Worm (Caenorhabditis elegans): ENCODE results near the gene T08D10.3.

The T08D10.3 gene

ce11 chrX:11964555-11964954, 9.3 kb downstream of the T08D10.3 start:
- TF ChIP-seq lin-40 (tag; optimal IDR thresholded peaks at IDR 0.05), result peak; percentile 7
- TF ChIP-seq F52B5.7 (tag; optimal IDR thresholded peaks at IDR 0.05), result no peak
- peak; percentile 4 for TF ChIP-seq ztf-26 (tag; optimal IDR thresholded peaks at IDR 0.05)
- peak; percentile 81 for TF ChIP-seq nhr-80 (tag; optimal IDR thresholded peaks at IDR 0.05)

DNA sequence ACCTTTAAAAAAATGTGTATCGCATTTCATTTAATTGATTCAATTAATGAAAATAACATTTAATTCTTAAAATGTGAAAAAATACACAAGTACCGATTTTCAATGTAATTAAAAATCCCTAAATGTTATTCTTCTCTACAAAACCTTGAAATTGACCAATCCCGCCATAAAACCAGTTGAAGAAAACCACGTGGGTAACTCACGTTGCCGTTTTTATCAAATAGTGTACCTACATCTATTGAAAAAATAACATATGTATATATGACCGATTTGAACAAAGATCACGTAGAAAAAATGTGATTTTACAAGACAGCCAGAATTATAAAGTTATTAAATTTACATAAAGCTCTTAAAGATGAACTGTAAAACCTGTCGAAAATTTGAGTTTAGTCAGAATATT, 9.9 kb downstream of the T08D10.3 start:
- TF ChIP-seq ceh-27 (GFP tag; optimal IDR thresholded peaks at IDR 0.05), result no peak
- no peak for TF ChIP-seq F33H1.4 (GFP tag; IDR thresholded peaks at IDR 0.05)
- TF ChIP-seq F39B2.1 (GFP tag; IDR thresholded peaks at IDR 0.05), result no peak
- TF ChIP-seq ekl-4 (GFP tag; IDR thresholded peaks at IDR 0.05), result no peak
- no peak for TF ChIP-seq gei-17 (GFP tag; optimal IDR thresholded peaks at IDR 0.05)
- TF ChIP-seq C17E4.6 (GFP tag; IDR thresholded peaks at IDR 0.05), result no peak
- TF ChIP-seq T07F8.4 (tag; optimal IDR thresholded peaks at IDR 0.05), result no peak
- no peak for TF ChIP-seq fkh-3 (tag; optimal IDR thresholded peaks at IDR 0.05)
- no peak for TF ChIP-seq die-1 (tag; optimal IDR thresholded peaks at IDR 0.05)
- no peak for TF ChIP-seq ztf-3 (GFP tag; optimal IDR thresholded peaks at IDR 0.05)
- no peak for TF ChIP-seq unc-62 (GFP tag; optimal IDR thresholded peaks at IDR 0.05)
- no peak for TF ChIP-seq ets-4 (GFP tag; optimal IDR thresholded peaks at IDR 0.05)

DNA sequence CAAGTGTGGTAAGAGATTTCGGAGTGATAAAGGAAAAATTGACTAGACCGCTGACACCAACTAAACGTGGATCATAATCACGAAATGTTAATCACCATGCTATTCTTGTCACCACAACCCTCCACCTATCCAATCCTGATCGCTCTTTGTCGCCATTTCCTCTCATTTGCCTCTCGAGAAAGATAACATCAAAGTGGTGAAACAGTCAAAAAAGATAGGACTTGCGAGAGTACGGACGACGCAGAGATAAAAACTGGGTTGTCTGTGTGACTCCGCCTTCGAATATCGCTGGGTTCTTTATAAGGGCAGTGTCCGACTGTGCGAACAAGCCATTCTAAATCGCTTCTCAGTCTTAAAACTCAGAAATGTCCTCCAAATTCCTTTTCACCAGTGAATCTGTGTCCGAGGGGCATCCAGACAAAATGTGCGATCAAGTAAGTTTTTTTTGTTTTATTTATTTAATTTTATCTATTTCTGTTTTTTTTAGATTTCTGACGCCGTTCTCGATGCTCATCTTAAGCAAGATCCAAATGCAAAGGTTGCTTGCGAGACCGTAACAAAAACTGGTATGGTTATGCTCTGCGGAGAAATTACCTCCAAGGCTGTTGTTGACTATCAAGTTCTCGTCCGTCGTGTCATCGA, 10.6 kb downstream of the T08D10.3 start, which contains the start of gene sams-1:
Gene sams-1, plus strand, starts transcription at position 300 of the 642 bp plus-strand sequence.
- TF ChIP-seq ceh-91 (GFP tag; IDR thresholded peaks at IDR 0.05), result no peak
- 0 out of 2 replicates have a peak, but pooled peaks have one; percentile 6 for TF ChIP-seq dox-1 (GFP tag; IDR thresholded peaks at IDR 0.05)
- TF ChIP-seq ama-1 (optimal IDR thresholded peaks at IDR 0.05), result peak; percentile 77
- no peak for TF ChIP-seq ama-1 (GFP tag; optimal IDR thresholded peaks at IDR 0.05)
- no peak for TF ChIP-seq pbrm-1 (GFP tag; IDR thresholded peaks at IDR 0.05)
- no peak for TF ChIP-seq egl-18 (GFP tag; IDR thresholded peaks at IDR 0.05)
- peak; percentile 8 for TF ChIP-seq nhr-80 (tag; optimal IDR thresholded peaks at IDR 0.05)

ce11 chrX:11967034-11967433, 11.8 kb downstream of the T08D10.3 start:
- TF ChIP-seq hlh-12 (tag; optimal IDR thresholded peaks at IDR 0.05) (no peak), madf-6 (GFP tag; IDR thresholded peaks at IDR 0.05) (no peak), zim-3 (tag; optimal IDR thresholded peaks at IDR 0.05) (no peak), unc-130 (GFP tag; optimal IDR thresholded peaks at IDR 0.05) (no peak), ztf-18 (tag; optimal IDR thresholded peaks at IDR 0.05) (no peak), xnd-1 (tag; optimal IDR thresholded peaks at IDR 0.05) (no peak), attf-5 (GFP tag; optimal IDR thresholded peaks at IDR 0.05) (no peak)

ce11 chrX:11968024-11968598, 12.9 kb downstream of the T08D10.3 start:
- peak; percentile 13; the same call in 1 of the 2 replicates for TF ChIP-seq B0336.3 (GFP tag; IDR thresholded peaks at IDR 0.05)
- no peak for TF ChIP-seq mxl-1 (tag; optimal IDR thresholded peaks at IDR 0.05)
- TF ChIP-seq Y53G8AR.9 (GFP tag; conservative IDR thresholded peaks at IDR 0.05), result peak; percentile 52; the same call in 1 of the 2 replicates
- no peak for TF ChIP-seq B0035.1 (tag; optimal IDR thresholded peaks at IDR 0.05)
- 0 out of 2 replicates have a peak, but pooled peaks have one; percentile 16 for TF ChIP-seq nfyb-1 (GFP tag; IDR thresholded peaks at IDR 0.05)
- peak; percentile 59 for TF ChIP-seq nhr-80 (tag; optimal IDR thresholded peaks at IDR 0.05)
- peak; percentile 46 for TF ChIP-seq ztf-26 (tag; optimal IDR thresholded peaks at IDR 0.05)
- no peak for TF ChIP-seq gei-17 (GFP tag; optimal IDR thresholded peaks at IDR 0.05)
- TF ChIP-seq K11D2.4 (GFP tag; IDR thresholded peaks at IDR 0.05), result 0 out of 2 replicates have a peak, but pooled peaks have one; percentile 24
- peak; percentile 56 for TF ChIP-seq Y56A3A.18 (GFP tag; IDR thresholded peaks at IDR 0.05)
- TF ChIP-seq T26A5.8 (tag; optimal IDR thresholded peaks at IDR 0.05), result peak; percentile 11
- TF ChIP-seq repo-1 (tag; optimal IDR thresholded peaks at IDR 0.05), result peak; percentile 2
- no peak for TF ChIP-seq cebp-1 (GFP tag; IDR thresholded peaks at IDR 0.05)
- peak; percentile 30 for TF ChIP-seq cebp-1 (tag; optimal IDR thresholded peaks at IDR 0.05)
- peak; percentile 12; the same call in 1 of the 2 replicates for TF ChIP-seq ceh-100 (GFP tag; IDR thresholded peaks at IDR 0.05)
- TF ChIP-seq bed-2 (GFP tag; IDR thresholded peaks at IDR 0.05), result no peak
- TF ChIP-seq rcor-1 (GFP tag; IDR thresholded peaks at IDR 0.05), result peak; percentile 7; the same call in 1 of the 2 replicates
- peak; percentile 2 for TF ChIP-seq B0261.1 (tag; optimal IDR thresholded peaks at IDR 0.05)

All from whole organism, young adult.